Fruit fly (Drosophila melanogaster) whole organism, prepupa: ENCODE data around the gene CG11583.

Experiments used
- Blimp-1 ChIP-seq: fragments of 200-800 bp; sonication (Bioruptor generic); optimal IDR thresholded peaks from 3 replicates; lab custom pipeline; 2017; ENCODE audit warnings: missing biosample characterization, missing genetic modification characterization, mild to moderate bottlenecking, moderate library complexity, missing genetic modification reagents
- CG10631 ChIP-seq: fragments of 200-800 bp; sonication (Bioruptor generic); optimal IDR thresholded peaks from 2 replicates; lab custom pipeline; 2016; ENCODE audit warnings: missing biosample characterization, missing genetic modification characterization
- CG10669 ChIP-seq: fragments of 200-800 bp; sonication (Bioruptor generic); optimal IDR thresholded peaks from 3 replicates; lab custom pipeline; 2018; ENCODE audit warnings: missing biosample characterization, mild to moderate bottlenecking, missing genetic modification characterization, moderate library complexity
- CG11294 ChIP-seq: fragments of 200-800 bp; sonication (Bioruptor generic); IDR thresholded peaks from 2 replicates; pipeline ENCODE4 v1.3.6; 2022; ENCODE audit warnings: missing biosample characterization, missing genetic modification characterization
- CG11902 ChIP-seq: fragments of 200-800 bp; sonication (Bioruptor generic); optimal IDR thresholded peaks from 3 replicates; lab custom pipeline; 2016; ENCODE audit warnings: missing biosample characterization, missing genetic modification characterization
- CG15336 ChIP-seq: fragments of 200-800 bp; sonication (Bioruptor generic); IDR thresholded peaks from 2 replicates; pipeline ENCODE4 v1.3.6; 2022; ENCODE audit warnings: missing biosample characterization, missing genetic modification characterization
- CG16779 ChIP-seq: fragments of 200-800 bp; sonication (Bioruptor generic); optimal IDR thresholded peaks from 3 replicates; lab custom pipeline; 2017; ENCODE audit warnings: missing biosample characterization, mild to moderate bottlenecking, missing genetic modification characterization
- CG31627 ChIP-seq: fragments of 200-800 bp; sonication (Bioruptor generic); optimal IDR thresholded peaks from 3 replicates; lab custom pipeline; 2016; ENCODE audit warnings: missing biosample characterization, missing genetic modification characterization
- CG32006 ChIP-seq: fragments of 200-800 bp; sonication (Bioruptor generic); optimal IDR thresholded peaks from 3 replicates; lab custom pipeline; 2017; ENCODE audit warnings: missing biosample characterization, mild to moderate bottlenecking, missing genetic modification characterization
- CG34406 ChIP-seq: fragments of 200-800 bp; sonication (Bioruptor generic); optimal IDR thresholded peaks from 3 replicates; lab custom pipeline; 2016; ENCODE audit warnings: missing biosample characterization, missing genetic modification characterization
- CG3919 ChIP-seq: fragments of 200-800 bp; sonication (Bioruptor generic); optimal IDR thresholded peaks from 3 replicates; lab custom pipeline; 2016; ENCODE audit warnings: missing biosample characterization, missing genetic modification characterization
- CG4318 ChIP-seq: fragments of 200-800 bp; sonication (Bioruptor generic); optimal IDR thresholded peaks from 3 replicates; lab custom pipeline; 2017; ENCODE audit warnings: missing biosample characterization, mild to moderate bottlenecking, missing genetic modification characterization
- CG6792 ChIP-seq: fragments of 200-800 bp; sonication (Bioruptor generic); optimal IDR thresholded peaks from 3 replicates; lab custom pipeline; 2016; ENCODE audit warnings: missing biosample characterization, missing genetic modification characterization
- CG6808 ChIP-seq: fragments of 200-800 bp; sonication (Bioruptor generic); optimal IDR thresholded peaks from 3 replicates; lab custom pipeline; 2017; ENCODE audit warnings: missing biosample characterization, missing genetic modification characterization, mild to moderate bottlenecking, moderate library complexity, missing genetic modification reagents
- CG6854 ChIP-seq: fragments of 200-800 bp; sonication (Bioruptor generic); optimal IDR thresholded peaks from 2 replicates; lab custom pipeline; 2017; ENCODE audit warnings: missing biosample characterization, mild to moderate bottlenecking, missing genetic modification characterization
- CG8319 ChIP-seq: fragments of 200-800 bp; sonication (Bioruptor generic); optimal IDR thresholded peaks from 3 replicates; lab custom pipeline; 2016; ENCODE audit warnings: missing biosample characterization, missing genetic modification characterization
- CG8632 ChIP-seq: fragments of 200-800 bp; sonication (Bioruptor generic); optimal IDR thresholded peaks from 3 replicates; lab custom pipeline; 2016; ENCODE audit warnings: missing biosample characterization, missing genetic modification characterization
- CG9139 ChIP-seq: fragments of 200-800 bp; sonication (Bioruptor generic); optimal IDR thresholded peaks from 3 replicates; lab custom pipeline; 2017; ENCODE audit warnings: missing biosample characterization, mild to moderate bottlenecking, missing genetic modification characterization
- Eip75B ChIP-seq: fragments of 200-800 bp; sonication (Bioruptor generic); optimal IDR thresholded peaks from 3 replicates; lab custom pipeline; 2016; ENCODE audit warnings: missing biosample characterization, missing genetic modification characterization
- Eip78C ChIP-seq: fragments of 200-800 bp; sonication (Bioruptor generic); peaks from one replicate; lab custom pipeline; 2016; ENCODE audit warnings: missing biosample characterization, missing genetic modification characterization
- Eip93F ChIP-seq: fragments of 200-800 bp; sonication (Bioruptor generic); optimal IDR thresholded peaks from 2 replicates; lab custom pipeline; 2016; ENCODE audit warnings: missing biosample characterization, mild to moderate bottlenecking, missing genetic modification characterization
- Ets21C ChIP-seq: fragments of 200-800 bp; sonication (Bioruptor generic); optimal IDR thresholded peaks from 3 replicates; lab custom pipeline; 2016; ENCODE audit warnings: missing biosample characterization, missing genetic modification characterization
- Ets96B ChIP-seq: fragments of 200-800 bp; optimal IDR thresholded peaks from 2 replicates; lab custom pipeline; 2019; ENCODE audit warnings: missing biosample characterization, mild to moderate bottlenecking, missing genetic modification characterization, moderate library complexity
- Hr38 ChIP-seq: sonication (Bioruptor generic); optimal IDR thresholded peaks from 2 replicates; lab custom pipeline; 2016; ENCODE audit warnings: missing biosample characterization, missing genetic modification characterization
- Hr39 ChIP-seq: fragments of 200-800 bp; sonication (Bioruptor generic); optimal IDR thresholded peaks from 2 replicates; lab custom pipeline; 2016; ENCODE audit warnings: missing biosample characterization, missing genetic modification characterization
- Hr4 ChIP-seq: fragments of 200-800 bp; sonication (Bioruptor generic); optimal IDR thresholded peaks from 3 replicates; lab custom pipeline; 2016; ENCODE audit warnings: missing biosample characterization, missing genetic modification characterization
- Lpt ChIP-seq: fragments of 200-800 bp; sonication (Bioruptor generic); optimal IDR thresholded peaks from 3 replicates; lab custom pipeline; 2016; ENCODE audit warnings: missing biosample characterization, missing genetic modification characterization
- Sox102F ChIP-seq: fragments of 200-800 bp; sonication (Bioruptor generic); optimal IDR thresholded peaks from 2 replicates; lab custom pipeline; 2016; ENCODE audit warnings: missing biosample characterization, mild to moderate bottlenecking, missing genetic modification characterization
- Sox14 ChIP-seq: fragments of 200-800 bp; sonication (Bioruptor generic); optimal IDR thresholded peaks from 3 replicates; lab custom pipeline; 2016; ENCODE audit warnings: missing biosample characterization, missing genetic modification characterization
- Sox15 ChIP-seq: fragments of 200-800 bp; sonication (Bioruptor generic); optimal IDR thresholded peaks from 3 replicates; lab custom pipeline; 2016; ENCODE audit warnings: missing biosample characterization, missing genetic modification characterization
- achi ChIP-seq: fragments of 200-800 bp; sonication (Bioruptor generic); optimal IDR thresholded peaks from 3 replicates; lab custom pipeline; 2016; ENCODE audit warnings: missing biosample characterization, missing genetic modification characterization
- acj6 ChIP-seq: fragments of 200-800 bp; sonication (Bioruptor generic); optimal IDR thresholded peaks from 3 replicates; lab custom pipeline; 2016; ENCODE audit warnings: missing biosample characterization, missing genetic modification characterization
- cyc ChIP-seq: fragments of 200-800 bp; sonication (Bioruptor generic); optimal IDR thresholded peaks from 3 replicates; lab custom pipeline; 2016; ENCODE audit warnings: missing biosample characterization, missing genetic modification characterization
- dsx ChIP-seq: fragments of 200-800 bp; optimal IDR thresholded peaks from 3 replicates; lab custom pipeline; 2019; ENCODE audit warnings: missing biosample characterization, mild to moderate bottlenecking, missing genetic modification characterization, moderate library complexity; ENCODE audit not compliant: poor library complexity, severe bottlenecking
- eg ChIP-seq: fragments of 200-800 bp; sonication (Bioruptor generic); IDR thresholded peaks from 3 replicates; pipeline ENCODE4 v1.3.6; 2022; ENCODE audit warnings: missing biosample characterization, missing genetic modification characterization
- esn ChIP-seq: fragments of 200-800 bp; sonication (Bioruptor generic); optimal IDR thresholded peaks from 2 replicates; lab custom pipeline; 2016; ENCODE audit warnings: missing biosample characterization, mild to moderate bottlenecking, missing genetic modification characterization, moderate library complexity
- fd59A ChIP-seq: fragments of 200-800 bp; sonication (Bioruptor generic); optimal IDR thresholded peaks from 2 replicates; lab custom pipeline; 2017; ENCODE audit warnings: missing biosample characterization, mild to moderate bottlenecking, missing genetic modification characterization, missing genetic modification reagents
- fkh ChIP-seq: fragments of 200-800 bp; sonication (Bioruptor generic); optimal IDR thresholded peaks from 3 replicates; lab custom pipeline; 2017; ENCODE audit warnings: missing biosample characterization, mild to moderate bottlenecking, missing genetic modification characterization, moderate library complexity
- salr ChIP-seq, 2 experiments: fragments of 200-800 bp; sonication (Bioruptor generic); optimal IDR thresholded peaks; 3 replicates each; lab custom pipeline; 2016 to 2018; ENCODE audit warnings: missing biosample characterization in 2 of 2, missing genetic modification characterization in 2 of 2, mild to moderate bottlenecking in 1 of 2
- ss ChIP-seq, 2 experiments: fragments of 200-800 bp; sonication (Bioruptor generic); optimal IDR thresholded peaks; 2 replicates in 1 of 2; 3 replicates in 1 of 2; lab custom pipeline; 2017 to 2018; ENCODE audit warnings: mild to moderate bottlenecking in 2 of 2, missing biosample characterization in 2 of 2, missing genetic modification characterization in 2 of 2, moderate library complexity in 1 of 2
- svp ChIP-seq: fragments of 200-800 bp; sonication (Bioruptor generic); peaks from one replicate; lab custom pipeline; 2016; ENCODE audit warnings: missing biosample characterization, missing genetic modification characterization
- topi ChIP-seq: fragments of 200-800 bp; sonication (Bioruptor generic); optimal IDR thresholded peaks from 3 replicates; lab custom pipeline; 2016; ENCODE audit warnings: missing biosample characterization, missing genetic modification characterization
- vri ChIP-seq: fragments of 200-800 bp; sonication (Bioruptor generic); optimal IDR thresholded peaks from 3 replicates; lab custom pipeline; 2016; ENCODE audit warnings: missing biosample characterization, mild to moderate bottlenecking, missing genetic modification characterization

CG11583 gene

dm6 chr3L:4236097-4236572, 46.5 kb downstream of the CG11583 start, which contains the start of gene ImpL2:
ImpL2 (minus strand) TSS chr3L:4236147.
- TF ChIP-seq Sox15 (GFP tag; lab: Kevin White, UChicago) (no peak), Eip78C (GFP tag; lab: Kevin White, UChicago) (peak; percentile 35)
- TF ChIP-seq, all 60 proteins: peak for 1

dm6 chr3L:4233603-4234277, 48.9 kb downstream of the CG11583 start:
- TF ChIP-seq svp (GFP tag; lab: Kevin White, UChicago) (peak; percentile 84), fkh (GFP tag; lab: Kevin White, UChicago) (peak; percentile 42), Hr39 (no peak), ss (GFP tag; optimal IDR thresholded peaks at IDR 0.05; lab: Kevin White, UChicago) (peak in 1 of 2 experiments; percentile 46), Blimp-1 (GFP tag; lab: Kevin White, UChicago) (no peak), CG15336 (GFP tag; lab: Robert Waterston, UW) (0 out of 2 replicates have a peak, but pooled peaks have one; percentile 18)

dm6 chr3L:4232724-4233367, 49.8 kb downstream of the CG11583 start:
- TF ChIP-seq CG34406 (GFP tag; lab: Kevin White, UChicago) (no peak), CG9139 (GFP tag; lab: Kevin White, UChicago) (no peak), CG31627 (GFP tag; lab: Kevin White, UChicago) (no peak), Sox102F (no peak), Lpt (no peak), topi (GFP tag; lab: Kevin White, UChicago) (no peak), CG10631 (GFP tag; lab: Kevin White, UChicago) (no peak), Sox15 (GFP tag; lab: Kevin White, UChicago) (no peak), Eip78C (GFP tag; lab: Kevin White, UChicago) (peak; percentile 50), fd59A (GFP tag; lab: Kevin White, UChicago) (no peak), CG6808 (GFP tag; lab: Kevin White, UChicago) (no peak), CG11902 (no peak), CG10669 (GFP tag; lab: Kevin White, UChicago) (no peak), Sox14 (no peak), Ets21C (GFP tag; lab: Kevin White, UChicago) (no peak), CG8632 (GFP tag; lab: Kevin White, UChicago) (no peak), vri (GFP tag; lab: Kevin White, UChicago) (peak; percentile 18), Hr38 (GFP tag; lab: Kevin White, UChicago) (no peak), Eip75B (no peak), svp (GFP tag; lab: Kevin White, UChicago) (peak; percentile 18), dsx (GFP tag; lab: Kevin White, UChicago) (no peak), Hr39 (peak; percentile 23), salr (GFP tag; optimal IDR thresholded peaks at IDR 0.05; lab: Kevin White, UChicago) (no peak), Eip93F (GFP tag; lab: Kevin White, UChicago) (no peak), achi (no peak), CG32006 (GFP tag; lab: Kevin White, UChicago) (no peak), cyc (GFP tag; lab: Kevin White, UChicago) (no peak), Ets96B (no peak), CG6854 (GFP tag; lab: Kevin White, UChicago) (no peak), CG4318 (GFP tag; lab: Kevin White, UChicago) (no peak), CG3919 (GFP tag; lab: Kevin White, UChicago) (no peak), CG8319 (GFP tag; lab: Kevin White, UChicago) (no peak), Hr4 (GFP tag; lab: Kevin White, UChicago) (no peak), CG6792 (GFP tag; lab: Kevin White, UChicago) (no peak), ss (GFP tag; optimal IDR thresholded peaks at IDR 0.05; lab: Kevin White, UChicago) (no peak), acj6 (GFP tag; lab: Kevin White, UChicago) (no peak), eg (GFP tag; lab: Robert Waterston, UW) (no peak), esn (GFP tag; lab: Kevin White, UChicago) (peak; percentile 14), CG11294 (GFP tag; lab: Robert Waterston, UW) (no peak), CG16779 (tag; lab: Kevin White, UChicago) (no peak), CG15336 (GFP tag; lab: Robert Waterston, UW) (no peak)
